Worm (Caenorhabditis elegans) whole organism, young adult: ENCODE results near the gene C03B1.5.

Source experiments
- B0019.2 ChIP-seq: fragments of 200-800 bp; sonication (Bioruptor generic); conservative IDR thresholded peaks from 2 replicates; pipeline ENCODE4 v1.3.6; 2022; ENCODE audit warnings: missing genetic modification reagents, missing genetic modification characterization, missing compliant biosample characterization
- B0261.1 ChIP-seq: sonication (generic microtip); optimal IDR thresholded peaks from 2 replicates; lab custom pipeline; 2016; ENCODE audit warnings: mild to moderate bottlenecking, missing genetic modification characterization, moderate library complexity, missing compliant biosample characterization
- F49E8.2 ChIP-seq: sonication (generic microtip); optimal IDR thresholded peaks from 3 replicates; lab custom pipeline; 2017; ENCODE audit warnings: missing genetic modification characterization, mild to moderate bottlenecking, missing compliant biosample characterization, antibody characterized with exemption, moderate library complexity; ENCODE audit not compliant: insufficient read depth
- K12H6.12 ChIP-seq: fragments of 200-800 bp; sonication (Bioruptor generic); optimal IDR thresholded peaks from 2 replicates; lab custom pipeline; 2018; ENCODE audit warnings: mild to moderate bottlenecking, missing genetic modification characterization, missing compliant biosample characterization
- T26A5.8 ChIP-seq: sonication (generic microtip); optimal IDR thresholded peaks from 2 replicates; lab custom pipeline; 2016; ENCODE audit warnings: missing genetic modification characterization, missing compliant biosample characterization
- Y53G8AR.9 ChIP-seq: fragments of 200-800 bp; sonication (Bioruptor generic); conservative IDR thresholded peaks from 2 replicates; pipeline ENCODE4 v1.3.6; 2022; ENCODE audit warnings: missing genetic modification reagents, missing genetic modification characterization, missing compliant biosample characterization
- ZK185.1 ChIP-seq: sonication (generic microtip); optimal IDR thresholded peaks from 2 replicates; lab custom pipeline; 2016; ENCODE audit warnings: mild to moderate bottlenecking, missing genetic modification characterization, missing compliant biosample characterization; ENCODE audit not compliant: poor library complexity, severe bottlenecking
- attf-6 ChIP-seq: fragments of 200-800 bp; sonication (Bioruptor generic); IDR thresholded peaks from 2 replicates; pipeline ENCODE4 v1.3.6; 2022; ENCODE audit warnings: missing genetic modification reagents, missing genetic modification characterization, missing compliant biosample characterization
- bed-2 ChIP-seq: fragments of 200-800 bp; sonication (Bioruptor generic); IDR thresholded peaks from 2 replicates; pipeline ENCODE4 v1.3.6; 2022; ENCODE audit warnings: missing genetic modification reagents, missing genetic modification characterization, missing compliant biosample characterization
- cebp-1 ChIP-seq, 2 experiments: fragments of 200-800 bp in 1 of 2; sonication (Bioruptor generic) in 1 of 2; sonication (generic microtip) in 1 of 2; IDR thresholded peaks in 1 of 2; optimal IDR thresholded peaks in 1 of 2; 2 replicates each; pipeline versions ENCODE4 v1.3.6 to Lab custom; 2017 to 2022; ENCODE audit warnings: missing compliant biosample characterization in 2 of 2, missing genetic modification characterization in 2 of 2, mild to moderate bottlenecking in 1 of 2, missing genetic modification reagents in 1 of 2, moderate library complexity in 1 of 2
- cebp-2 ChIP-seq: fragments of 200-800 bp; sonication (Bioruptor generic); IDR thresholded peaks from 2 replicates; pipeline ENCODE4 v1.3.6; 2022; ENCODE audit warnings: missing genetic modification characterization, missing compliant biosample characterization
- ceh-27 ChIP-seq: fragments of 200-800 bp; sonication (Bioruptor generic); optimal IDR thresholded peaks from 2 replicates; lab custom pipeline; 2018; ENCODE audit warnings: mild to moderate bottlenecking, missing genetic modification characterization, moderate library complexity, missing compliant biosample characterization
- ceh-40 ChIP-seq: fragments of 200-800 bp; sonication (Bioruptor generic); IDR thresholded peaks from 2 replicates; pipeline ENCODE4 v1.3.6; 2022; ENCODE audit warnings: missing genetic modification characterization, missing compliant biosample characterization
- ceh-79 ChIP-seq: sonication (generic microtip); optimal IDR thresholded peaks from 2 replicates; lab custom pipeline; 2017; ENCODE audit warnings: mild to moderate bottlenecking, missing genetic modification characterization, missing compliant biosample characterization
- egl-18 ChIP-seq: fragments of 200-800 bp; sonication (Bioruptor generic); IDR thresholded peaks from 2 replicates; pipeline ENCODE4 v1.3.6; 2022; ENCODE audit warnings: missing genetic modification reagents, missing genetic modification characterization, missing compliant biosample characterization
- egrh-3 ChIP-seq: fragments of 200-800 bp; sonication (Bioruptor generic); IDR thresholded peaks from 2 replicates; pipeline ENCODE4 v1.3.6; 2022; ENCODE audit warnings: missing genetic modification reagents, missing genetic modification characterization, missing compliant biosample characterization
- ekl-4 ChIP-seq: fragments of 200-800 bp; sonication (Bioruptor generic); IDR thresholded peaks from 2 replicates; pipeline ENCODE4 v1.3.6; 2022; ENCODE audit warnings: missing genetic modification reagents, missing genetic modification characterization, missing compliant biosample characterization
- ets-4 ChIP-seq: fragments of 200-800 bp; sonication (Bioruptor generic); optimal IDR thresholded peaks from 2 replicates; lab custom pipeline; 2018; ENCODE audit warnings: mild to moderate bottlenecking, missing genetic modification characterization, missing compliant biosample characterization
- gei-17 ChIP-seq: fragments of 200-800 bp; sonication (Bioruptor generic); optimal IDR thresholded peaks from 2 replicates; lab custom pipeline; 2018; ENCODE audit warnings: mild to moderate bottlenecking, missing genetic modification characterization, missing compliant biosample characterization
- hlh-26 ChIP-seq: fragments of 200-800 bp; sonication (Bioruptor generic); conservative IDR thresholded peaks from 2 replicates; pipeline ENCODE4 v1.3.6; 2022; ENCODE audit warnings: missing genetic modification reagents, missing genetic modification characterization, missing compliant biosample characterization
- hmg-20 ChIP-seq: fragments of 200-800 bp; sonication (Bioruptor generic); IDR thresholded peaks from 2 replicates; pipeline ENCODE4 v1.3.6; 2022; ENCODE audit warnings: missing genetic modification reagents, missing genetic modification characterization, missing compliant biosample characterization
- hrde-1 ChIP-seq: sonication (generic microtip); optimal IDR thresholded peaks from 2 replicates; lab custom pipeline; 2016; ENCODE audit warnings: missing genetic modification characterization, mild to moderate bottlenecking, missing compliant biosample characterization, moderate library complexity, missing genotype, missing genetic modification reagents, borderline replicate concordance
- lag-1 ChIP-seq: fragments of 200-800 bp; sonication (Bioruptor generic); IDR thresholded peaks from 2 replicates; pipeline ENCODE4 v1.3.6; 2022; ENCODE audit warnings: missing genetic modification reagents, missing genetic modification characterization, missing compliant biosample characterization
- let-526 ChIP-seq: fragments of 200-800 bp; sonication (Bioruptor generic); IDR thresholded peaks from 2 replicates; pipeline ENCODE4 v1.3.6; 2022; ENCODE audit warnings: missing genetic modification reagents, missing genetic modification characterization, missing compliant biosample characterization
- let-607 ChIP-seq, 2 experiments: fragments of 200-800 bp in 1 of 2; sonication (Bioruptor generic) in 1 of 2; sonication (generic microtip) in 1 of 2; optimal IDR thresholded peaks; 2 replicates each; lab custom pipeline; 2016 to 2018; ENCODE audit warnings: mild to moderate bottlenecking in 2 of 2, missing compliant biosample characterization in 2 of 2, missing genetic modification characterization in 2 of 2, moderate library complexity in 2 of 2, missing genotype in 1 of 2
- lin-40 ChIP-seq: sonication (generic microtip); optimal IDR thresholded peaks from 2 replicates; lab custom pipeline; 2016; ENCODE audit warnings: missing genetic modification characterization, mild to moderate bottlenecking, missing compliant biosample characterization, missing genotype, missing genetic modification reagents
- lir-1 ChIP-seq: fragments of 200-800 bp; sonication (Bioruptor generic); conservative IDR thresholded peaks from 2 replicates; pipeline ENCODE4 v1.3.6; 2022; ENCODE audit warnings: missing genetic modification reagents, missing genetic modification characterization, missing compliant biosample characterization
- madf-8 ChIP-seq: fragments of 200-800 bp; sonication (Bioruptor generic); conservative IDR thresholded peaks from 2 replicates; pipeline ENCODE4 v1.3.6; 2022; ENCODE audit warnings: missing genetic modification reagents, missing genetic modification characterization, missing compliant biosample characterization
- mes-4 ChIP-seq: sonication (generic microtip); optimal IDR thresholded peaks from 2 replicates; lab custom pipeline; 2016; ENCODE audit warnings: missing genotype, missing genetic modification characterization, missing compliant biosample characterization
- nfya-1 ChIP-seq: sonication (generic microtip); optimal IDR thresholded peaks from 2 replicates; lab custom pipeline; 2017; ENCODE audit warnings: antibody characterized with exemption, missing compliant biosample characterization, missing genetic modification characterization, borderline replicate concordance; ENCODE audit not compliant: insufficient read depth
- nfya-2 ChIP-seq: fragments of 200-800 bp; sonication (Bioruptor generic); IDR thresholded peaks from 2 replicates; pipeline ENCODE4 v1.3.6; 2022; ENCODE audit warnings: missing genetic modification reagents, missing genetic modification characterization, missing compliant biosample characterization
- nhr-90 ChIP-seq: sonication (generic microtip); optimal IDR thresholded peaks from 2 replicates; lab custom pipeline; 2016; ENCODE audit warnings: missing genotype, mild to moderate bottlenecking, missing genetic modification characterization, missing compliant biosample characterization
- repo-1 ChIP-seq: sonication (generic microtip); optimal IDR thresholded peaks from 2 replicates; lab custom pipeline; 2017; ENCODE audit warnings: mild to moderate bottlenecking, missing genetic modification characterization, missing compliant biosample characterization
- sdz-38 ChIP-seq: sonication (generic microtip); optimal IDR thresholded peaks from 2 replicates; lab custom pipeline; 2016; ENCODE audit warnings: missing genotype, missing genetic modification characterization, missing compliant biosample characterization
- sea-2 ChIP-seq: fragments of 200-800 bp; sonication (Bioruptor generic); IDR thresholded peaks from 2 replicates; pipeline ENCODE4 v1.3.6; 2022; ENCODE audit warnings: missing genetic modification characterization, missing compliant biosample characterization
- snpc-1.3 ChIP-seq: sonication (generic microtip); optimal IDR thresholded peaks from 2 replicates; lab custom pipeline; 2017; ENCODE audit warnings: missing genetic modification characterization, mild to moderate bottlenecking, missing compliant biosample characterization, antibody characterized with exemption, moderate library complexity, missing genotype, missing genetic modification reagents; ENCODE audit not compliant: insufficient read depth
- snpc-4 ChIP-seq, 5 experiments: fragments of 150-350 bp in 1 of 5; sonication (generic microtip) in 4 of 5; optimal IDR thresholded peaks; 2 replicates each; lab custom pipeline; 2014 to 2018; ENCODE audit warnings: missing genetic modification characterization in 5 of 5, missing biosample characterization in 3 of 5, antibody characterized with exemption in 2 of 5, mild to moderate bottlenecking in 2 of 5, missing compliant biosample characterization in 2 of 5, missing genotype in 2 of 5, moderate library complexity in 2 of 5, missing genetic modification reagents in 1 of 5
- tbp1 ChIP-seq: fragments of 200-800 bp; sonication (Bioruptor generic); optimal IDR thresholded peaks from 2 replicates; lab custom pipeline; 2018; ENCODE audit warnings: mild to moderate bottlenecking, missing genetic modification characterization, missing compliant biosample characterization
- tlf-1 ChIP-seq: fragments of 200-800 bp; sonication (Bioruptor generic); optimal IDR thresholded peaks from 2 replicates; lab custom pipeline; 2018; ENCODE audit warnings: mild to moderate bottlenecking, missing genetic modification characterization, missing compliant biosample characterization
- ztf-3 ChIP-seq: fragments of 200-800 bp; sonication (Bioruptor generic); optimal IDR thresholded peaks from 2 replicates; lab custom pipeline; 2018; ENCODE audit warnings: mild to moderate bottlenecking, missing genetic modification characterization, missing compliant biosample characterization
- ztf-6 ChIP-seq: fragments of 200-800 bp; sonication (Bioruptor generic); IDR thresholded peaks from 2 replicates; pipeline ENCODE4 v1.3.6; 2022; ENCODE audit warnings: missing genetic modification reagents, missing genetic modification characterization, missing compliant biosample characterization

Gene C03B1.5

ce11 chrX:6355030-6355635, at the start of gene C03B1.5:
Gene C03B1.5, plus strand, starts transcription at chrX:6355585.
- no peak for TF ChIP-seq snpc-4 (GFP tag; optimal IDR thresholded peaks at IDR 0.05; lab: Kevin White, UChicago)
- TF ChIP-seq snpc-4 (tag; optimal IDR thresholded peaks at IDR 0.05; lab: Kevin White, UChicago), result no peak
- no peak for TF ChIP-seq repo-1 (tag; lab: Kevin White, UChicago)
- no peak for TF ChIP-seq tbp1
- TF ChIP-seq nhr-90, result no peak
- TF ChIP-seq egrh-3 (GFP tag; lab: Robert Waterston, UW), result no peak
- TF ChIP-seq ceh-27 (GFP tag; lab: Kevin White, UChicago), result no peak

- TF ChIP-seq egl-18 (GFP tag; lab: Robert Waterston, UW) (no peak), lag-1 (GFP tag; lab: Robert Waterston, UW) (no peak), ceh-40 (no peak), T26A5.8 (tag; lab: Kevin White, UChicago) (no peak), cebp-1 (GFP tag; IDR thresholded peaks at IDR 0.05; lab: Robert Waterston, UW) (no peak), cebp-1 (tag; optimal IDR thresholded peaks at IDR 0.05; lab: Kevin White, UChicago) (no peak), hlh-26 (no peak), K12H6.12 (tag; lab: Kevin White, UChicago) (no peak), ets-4 (GFP tag; lab: Kevin White, UChicago) (no peak), ceh-79 (tag; lab: Kevin White, UChicago) (no peak), bed-2 (GFP tag; lab: Robert Waterston, UW) (no peak), hmg-20 (GFP tag; lab: Robert Waterston, UW) (no peak), Y53G8AR.9 (GFP tag; lab: Robert Waterston, UW) (no peak), B0019.2 (GFP tag; lab: Robert Waterston, UW) (no peak), mes-4 (tag; lab: Kevin White, UChicago) (no peak), sea-2 (GFP tag; lab: Robert Waterston, UW) (no peak)
Observed at ce11 chrX:6311391-6311790, 44.0 kb upstream of the C03B1.5 start, which contains the start of gene npr-38. Gene npr-38, plus strand, starts transcription at chrX:6311691.

ce11 chrX:6318803-6319202, 36.6 kb upstream of the C03B1.5 start:
- TF ChIP-seq ceh-40 (no peak), repo-1 (tag; lab: Kevin White, UChicago) (no peak), attf-6 (no peak), ztf-3 (GFP tag; lab: Kevin White, UChicago) (no peak), gei-17 (GFP tag; lab: Kevin White, UChicago) (no peak), nfya-1 (no peak), hrde-1 (tag; lab: Kevin White, UChicago) (no peak), ztf-6 (GFP tag; lab: Robert Waterston, UW) (no peak), let-526 (GFP tag; lab: Robert Waterston, UW) (no peak), tlf-1 (GFP tag; lab: Kevin White, UChicago) (no peak)

ce11 chrX:6319546-6319945, 35.8 kb upstream of the C03B1.5 start, which contains the start of gene chtb-3:
Gene chtb-3, minus strand, starts transcription at chrX:6319646.
- TF ChIP-seq nfya-2 (no peak), F49E8.2 (tag; lab: Kevin White, UChicago) (no peak), let-607 (tag; optimal IDR thresholded peaks at IDR 0.05; lab: Kevin White, UChicago) (no peak), ekl-4 (no peak), lir-1 (GFP tag; lab: Robert Waterston, UW) (no peak), madf-8 (GFP tag; lab: Robert Waterston, UW) (no peak), lag-1 (GFP tag; lab: Robert Waterston, UW) (no peak), snpc-1.3 (tag; lab: Kevin White, UChicago) (no peak), gei-17 (GFP tag; lab: Kevin White, UChicago) (no peak), lin-40 (tag; lab: Kevin White, UChicago) (no peak), ZK185.1 (tag; lab: Kevin White, UChicago) (no peak), egrh-3 (GFP tag; lab: Robert Waterston, UW) (no peak), sdz-38 (tag; lab: Kevin White, UChicago) (no peak), repo-1 (tag; lab: Kevin White, UChicago) (no peak), cebp-2 (GFP tag; lab: Robert Waterston, UW) (no peak), B0261.1 (tag; lab: Kevin White, UChicago) (no peak)
